Worm (Caenorhabditis elegans): ENCODE data around the gene nhr-232.

- TF ChIP-seq ref-1 (GFP tag; conservative IDR thresholded peaks at IDR 0.05): no peak
- no peak for TF ChIP-seq ztf-29 (GFP tag; IDR thresholded peaks at IDR 0.05)
- no peak for TF ChIP-seq T22C8.4 (GFP tag; IDR thresholded peaks at IDR 0.05)
- no peak for TF ChIP-seq flt-1 (GFP tag; IDR thresholded peaks at IDR 0.05)
- TF ChIP-seq klf-2 (GFP tag; conservative IDR thresholded peaks at IDR 0.05): no peak
- no peak for TF ChIP-seq cog-1 (tag; optimal IDR thresholded peaks at IDR 0.05)
Measured at ce11 chrV:10287260-10287659, 31.3 kb downstream of the nhr-232 start, which contains the start of gene B0024.3.

Data from whole organism, midembryonic.